Worm (Caenorhabditis elegans) whole organism, midembryonic: ENCODE results near the gene mdt-20.

Source experiments
- flt-1 ChIP-seq: fragments of 200-800 bp; sonication (Bioruptor generic); IDR thresholded peaks from 2 replicates; pipeline ENCODE4 v1.3.6; 2022; ENCODE audit warnings: missing genetic modification characterization, missing compliant biosample characterization
- tab-1 ChIP-seq: fragments of 200-800 bp; sonication (Bioruptor generic); IDR thresholded peaks from 2 replicates; pipeline ENCODE4 v1.3.6; 2022; ENCODE audit warnings: missing genetic modification characterization, missing compliant biosample characterization
- ztf-29 ChIP-seq: fragments of 200-800 bp; sonication (Bioruptor generic); IDR thresholded peaks from 2 replicates; pipeline ENCODE4 v1.3.6; 2022; ENCODE audit warnings: missing genetic modification reagents, missing genetic modification characterization, missing compliant biosample characterization

ce11 chrIV:1211902-1212301 lies 24.3 kb downstream of the mdt-20 start:
- TF ChIP-seq ztf-29 (GFP tag; lab: Robert Waterston, UW) = no peak
- TF ChIP-seq flt-1 (GFP tag; lab: Robert Waterston, UW) = no peak
- TF ChIP-seq tab-1 (GFP tag; lab: Robert Waterston, UW) = no peak
